Worm (Caenorhabditis elegans): ENCODE measurements around the gene unc-3.

Gene unc-3

DNA sequence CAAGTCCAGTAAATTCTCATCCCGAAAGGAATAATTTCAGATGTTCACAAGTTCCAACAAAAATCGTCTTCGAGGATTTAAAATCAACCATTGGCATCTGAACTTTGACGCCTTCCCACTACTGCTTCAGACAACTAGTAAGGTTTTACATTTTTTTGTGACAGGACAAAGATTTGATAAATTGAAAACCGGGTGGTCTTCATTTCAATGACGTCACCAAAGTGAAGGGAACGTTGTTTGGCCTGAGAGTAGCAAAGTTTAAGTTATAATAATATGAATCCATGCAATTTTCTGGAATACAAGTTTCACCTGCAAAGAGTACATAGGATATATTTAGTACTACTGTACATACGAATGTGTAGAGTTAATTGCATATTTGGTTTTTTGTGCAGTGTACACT lies 20.8 kb downstream of the unc-3 start:
- TF ChIP-seq ekl-4 (GFP tag; IDR thresholded peaks at IDR 0.05) (no peak), F33H1.4 (GFP tag; IDR thresholded peaks at IDR 0.05) (no peak), attf-3 (GFP tag; conservative IDR thresholded peaks at IDR 0.05) (no peak), F55B11.4 (tag; optimal IDR thresholded peaks at IDR 0.05; ENCODE audit: borderline replicate concordance, insufficient read depth) (no peak), aptf-3 (GFP tag; IDR thresholded peaks at IDR 0.05) (no peak), D2030.7 (GFP tag; IDR thresholded peaks at IDR 0.05) (no peak), ccch-3 (GFP tag; optimal IDR thresholded peaks at IDR 0.05) (no peak), chd-7 (tag; optimal IDR thresholded peaks at IDR 0.05) (no peak), hmg-20 (GFP tag; IDR thresholded peaks at IDR 0.05) (no peak), hmg-1.2 (GFP tag; IDR thresholded peaks at IDR 0.05) (no peak), Y79H2A.3 (GFP tag; conservative IDR thresholded peaks at IDR 0.05) (no peak), madf-10 (tag; optimal IDR thresholded peaks at IDR 0.05) (no peak), nhr-90 (tag; optimal IDR thresholded peaks at IDR 0.05) (no peak)

DNA sequence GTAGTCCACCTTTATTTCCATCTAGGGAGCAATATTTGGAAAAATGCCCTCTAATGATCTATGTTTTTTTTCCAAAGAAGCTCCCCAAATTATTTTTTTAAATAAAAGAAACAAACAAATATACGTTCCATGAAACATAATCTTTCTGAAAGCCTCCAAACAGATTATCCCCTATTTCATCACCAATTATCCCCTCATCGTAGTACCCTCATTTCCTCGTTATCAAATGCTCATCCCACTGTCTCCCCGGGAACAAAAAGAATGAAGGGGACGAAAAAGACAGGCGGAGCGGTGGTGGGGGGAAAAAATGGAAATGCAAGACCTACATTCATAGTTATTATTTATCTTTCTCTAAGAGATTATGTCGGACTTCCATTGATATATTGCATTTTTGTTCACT lies 24.1 kb downstream of the unc-3 start:
- TF ChIP-seq snpc-4 (GFP tag; optimal IDR thresholded peaks at IDR 0.05) (no peak), snpc-4 (tag; optimal IDR thresholded peaks at IDR 0.05) (no peak), hmg-1.2 (GFP tag; IDR thresholded peaks at IDR 0.05) (no peak), ztf-22 (GFP tag; optimal IDR thresholded peaks at IDR 0.05) (no peak), sea-2 (GFP tag; IDR thresholded peaks at IDR 0.05) (no peak), F55B11.4 (tag; optimal IDR thresholded peaks at IDR 0.05; ENCODE audit: borderline replicate concordance, insufficient read depth) (no peak), B0035.1 (tag; optimal IDR thresholded peaks at IDR 0.05) (no peak), hlh-12 (tag; optimal IDR thresholded peaks at IDR 0.05) (no peak), cebp-1 (GFP tag; IDR thresholded peaks at IDR 0.05) (no peak), cebp-1 (tag; optimal IDR thresholded peaks at IDR 0.05) (no peak)

DNA sequence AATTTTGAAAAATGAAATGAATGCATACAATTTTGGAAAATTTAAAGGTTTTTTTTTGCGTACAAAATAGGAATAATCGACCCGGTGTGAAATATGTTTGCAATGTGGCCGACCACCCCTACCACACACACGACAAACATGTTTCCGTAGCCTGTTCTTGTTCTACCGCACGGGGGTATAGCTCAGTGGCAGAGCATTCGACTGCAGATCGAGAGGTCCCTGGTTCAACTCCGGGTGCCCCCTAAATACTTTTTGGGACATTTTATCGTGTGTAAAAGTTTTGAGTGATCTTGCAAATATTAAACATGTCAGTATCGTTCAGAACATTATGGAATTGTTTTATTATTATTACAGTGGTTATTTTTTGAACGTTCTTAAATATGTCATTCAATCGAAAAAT lies 31.4 kb downstream of the unc-3 start:
- TF ChIP-seq Y67H2A.10 (GFP tag; conservative IDR thresholded peaks at IDR 0.05) (peak; percentile 29; the same call in 1 of the 2 replicates), tbp1 (GFP tag; optimal IDR thresholded peaks at IDR 0.05) (peak; percentile 91), snpc-1.1 (tag; optimal IDR thresholded peaks at IDR 0.05; ENCODE audit: insufficient read depth) (peak; percentile 59), F49E8.2 (tag; optimal IDR thresholded peaks at IDR 0.05; ENCODE audit: insufficient read depth) (no peak), tbx-9 (tag; optimal IDR thresholded peaks at IDR 0.05; ENCODE audit: borderline replicate concordance) (no peak), cebp-2 (GFP tag; IDR thresholded peaks at IDR 0.05) (0 out of 2 replicates have a peak, but pooled peaks have one; percentile 81), unc-62 (GFP tag; optimal IDR thresholded peaks at IDR 0.05) (no peak), ZK185.1 (tag; optimal IDR thresholded peaks at IDR 0.05; ENCODE audit: poor library complexity, severe bottlenecking) (peak; percentile 77), dox-1 (GFP tag; IDR thresholded peaks at IDR 0.05) (no peak), ceh-91 (GFP tag; IDR thresholded peaks at IDR 0.05) (no peak), F22D6.2 (tag; optimal IDR thresholded peaks at IDR 0.05) (peak; percentile 15), D2030.7 (GFP tag; IDR thresholded peaks at IDR 0.05) (0 out of 2 replicates have a peak, but pooled peaks have one; percentile 36), lin-54 (GFP tag; optimal IDR thresholded peaks at IDR 0.05) (no peak), hsf-1 (GFP tag; IDR thresholded peaks at IDR 0.05) (no peak), sdz-38 (tag; optimal IDR thresholded peaks at IDR 0.05) (no peak), lir-1 (GFP tag; conservative IDR thresholded peaks at IDR 0.05) (no peak; the same call in 1 of the 2 replicates), akir-1 (GFP tag; optimal IDR thresholded peaks at IDR 0.05) (peak; percentile 65), ceh-40 (GFP tag; IDR thresholded peaks at IDR 0.05) (peak; percentile 92), F10E7.11 (tag; optimal IDR thresholded peaks at IDR 0.05) (peak; percentile 37), B0019.2 (GFP tag; conservative IDR thresholded peaks at IDR 0.05) (no peak), snpc-4 (GFP tag; optimal IDR thresholded peaks at IDR 0.05) (peak; percentile 81), snpc-4 (tag; optimal IDR thresholded peaks at IDR 0.05) (peak in 2 of 4 experiments; percentile 64 to 78), K12H6.12 (tag; optimal IDR thresholded peaks at IDR 0.05) (no peak), cebp-1 (GFP tag; IDR thresholded peaks at IDR 0.05) (0 out of 2 replicates have a peak, but pooled peaks have one; percentile 54), cebp-1 (tag; optimal IDR thresholded peaks at IDR 0.05) (no peak), xnd-1 (tag; optimal IDR thresholded peaks at IDR 0.05) (no peak), F55B11.4 (tag; optimal IDR thresholded peaks at IDR 0.05; ENCODE audit: borderline replicate concordance, insufficient read depth) (no peak), T26A5.8 (tag; optimal IDR thresholded peaks at IDR 0.05) (no peak), F39B2.1 (GFP tag; IDR thresholded peaks at IDR 0.05) (no peak), C17E4.6 (GFP tag; IDR thresholded peaks at IDR 0.05) (no peak)
